Worm (Caenorhabditis elegans): Measurements from ENCODE around the gene inx-6.

DNA sequence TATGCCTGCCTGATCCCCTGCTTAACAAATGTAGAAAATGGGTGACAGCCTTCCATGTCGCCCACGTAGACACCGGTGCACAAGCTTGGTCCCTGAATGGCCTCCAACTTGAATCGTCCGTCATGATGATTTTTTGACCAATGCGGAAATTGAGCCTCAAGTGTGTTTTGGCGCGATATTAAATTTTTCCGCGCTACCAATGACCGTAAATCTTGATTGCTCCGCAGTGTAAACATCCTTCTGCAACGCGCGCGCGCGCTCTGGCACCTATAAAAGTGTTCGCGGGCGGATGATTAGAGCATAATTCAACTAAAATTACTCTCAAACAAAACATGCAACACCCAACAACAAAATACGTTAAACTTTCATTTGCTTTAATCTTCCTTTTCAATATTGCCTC lies 26.7 kb upstream of the inx-6 start, which contains the start of gene idpp-7:
- TF ChIP-seq ama-1 (optimal IDR thresholded peaks at IDR 0.05) (no peak), nfya-1 (tag; optimal IDR thresholded peaks at IDR 0.05; ENCODE audit: insufficient read depth) (no peak), pqm-1 (tag; optimal IDR thresholded peaks at IDR 0.05) (no peak), nhr-76 (tag; optimal IDR thresholded peaks at IDR 0.05) (no peak), mdl-1 (tag; optimal IDR thresholded peaks at IDR 0.05) (no peak), ceh-9 (tag; optimal IDR thresholded peaks at IDR 0.05) (no peak)
